Fruit fly (Drosophila melanogaster) Kc167 (cell line): ENCODE results near the gene Mtch.

Source experiments
- Myc ChIP-seq: fragments of >200 bp; optimal IDR thresholded peaks from 2 replicates; lab custom pipeline; 2017; ENCODE audit warnings: missing external identifiers
- Sin3A ChIP-seq: fragments of >200 bp; optimal IDR thresholded peaks from 2 replicates; lab custom pipeline; 2018; ENCODE audit warnings: missing external identifiers
- h ChIP-seq: fragments of >200 bp; optimal IDR thresholded peaks from 3 replicates; lab custom pipeline; 2018; ENCODE audit warnings: missing external identifiers
- insv ChIP-seq: fragments of >200 bp; optimal IDR thresholded peaks from 3 replicates; lab custom pipeline; 2018; ENCODE audit warnings: missing external identifiers
- ttk ChIP-seq: sonication (Bioruptor generic); optimal IDR thresholded peaks from 2 replicates; lab custom pipeline; 2017; ENCODE audit warnings: missing external identifiers

- TF ChIP-seq Sin3A (lab: Kevin White, UChicago) (no peak), insv (lab: Kevin White, UChicago) (no peak), h (lab: Kevin White, UChicago) (no peak), ttk (lab: Kevin White, UChicago) (no peak), Myc (no peak)
Measured at dm6 chr3L:179490-180261, 4.8 kb upstream of the Mtch start, which contains the start of gene CG13875.
